Worm (Caenorhabditis elegans) whole organism, L4 larva: ENCODE data around the gene F31E9.3.

ENCODE experiments used
- F37D6.2 ChIP-seq: sonication (generic microtip); optimal IDR thresholded peaks from 2 replicates; lab custom pipeline; 2016; ENCODE audit warnings: mild to moderate bottlenecking, missing genetic modification characterization, missing compliant biosample characterization
- T26A8.4 ChIP-seq: fragments of 200-800 bp; sonication (Bioruptor generic); IDR thresholded peaks from 2 replicates; pipeline ENCODE4 v1.3.6; 2022; ENCODE audit warnings: missing genetic modification characterization, missing compliant biosample characterization
- aha-1 ChIP-seq: fragments of 150-350 bp; peaks from one replicate; lab custom pipeline; 2014; ENCODE audit warnings: missing biosample characterization, missing genetic modification characterization
- aly-2 ChIP-seq: sonication (generic microtip); optimal IDR thresholded peaks from 2 replicates; lab custom pipeline; 2018; ENCODE audit warnings: missing biosample characterization, missing genetic modification characterization
- attf-4 ChIP-seq: sonication (generic microtip); optimal IDR thresholded peaks from 3 replicates; lab custom pipeline; 2017; ENCODE audit warnings: missing biosample characterization, missing genetic modification characterization
- ceh-28 ChIP-seq: fragments of 150-350 bp; optimal IDR thresholded peaks from 2 replicates; lab custom pipeline; 2014; ENCODE audit warnings: missing biosample characterization, missing genetic modification reagents, missing genetic modification characterization
- ceh-44 ChIP-seq: fragments of 200-800 bp; sonication (Bioruptor generic); IDR thresholded peaks from 2 replicates; pipeline ENCODE4 v1.3.6; 2022; ENCODE audit warnings: missing genetic modification reagents, missing genetic modification characterization, missing compliant biosample characterization
- ceh-82 ChIP-seq: sonication (generic microtip); optimal IDR thresholded peaks from 2 replicates; lab custom pipeline; 2017; ENCODE audit warnings: missing biosample characterization, missing genetic modification characterization
- ctbp-1 ChIP-seq: fragments of 200-800 bp; sonication (Bioruptor generic); IDR thresholded peaks from 2 replicates; pipeline ENCODE4 v1.3.6; 2022; ENCODE audit warnings: missing genetic modification reagents, missing genetic modification characterization, missing compliant biosample characterization
- daf-8 ChIP-seq: fragments of 200-800 bp; sonication (Bioruptor generic); IDR thresholded peaks from 2 replicates; pipeline ENCODE4 v1.3.6; 2022; ENCODE audit warnings: missing genetic modification characterization, missing compliant biosample characterization
- dmd-9 ChIP-seq: fragments of 200-800 bp; sonication (Bioruptor generic); IDR thresholded peaks from 2 replicates; pipeline ENCODE4 v1.3.6; 2022; ENCODE audit warnings: missing genetic modification reagents, missing genetic modification characterization, missing compliant biosample characterization
- duxl-1 ChIP-seq: sonication (generic microtip); optimal IDR thresholded peaks from 2 replicates; lab custom pipeline; 2016; ENCODE audit warnings: mild to moderate bottlenecking, missing genetic modification characterization, moderate library complexity, missing compliant biosample characterization; ENCODE audit not compliant: poor library complexity
- fkh-10 ChIP-seq: fragments of 150-350 bp; optimal IDR thresholded peaks from 2 replicates; lab custom pipeline; 2014; ENCODE audit warnings: missing biosample characterization, missing genetic modification reagents, missing genetic modification characterization
- lin-13 ChIP-seq: fragments of 150-350 bp; optimal IDR thresholded peaks from 2 replicates; lab custom pipeline; 2014; ENCODE audit warnings: missing biosample characterization, missing genetic modification reagents, missing genetic modification characterization
- lin-29 ChIP-seq: fragments of 200-800 bp; sonication (Bioruptor generic); IDR thresholded peaks from 2 replicates; pipeline ENCODE4 v1.3.6; 2022; ENCODE audit warnings: missing genetic modification reagents, missing genetic modification characterization, missing compliant biosample characterization
- lsy-2 ChIP-seq, 2 experiments: fragments of 150-350 bp in 1 of 2; sonication (generic microtip) in 1 of 2; optimal IDR thresholded peaks; 2 replicates each; lab custom pipeline; 2014 to 2017; ENCODE audit warnings: missing biosample characterization in 2 of 2, missing genetic modification characterization in 2 of 2
- mdl-1 ChIP-seq, 2 experiments: fragments of 150-350 bp in 1 of 2; sonication (generic microtip) in 1 of 2; optimal IDR thresholded peaks; 2 replicates each; lab custom pipeline; 2014 to 2017; ENCODE audit warnings: missing biosample characterization in 2 of 2, missing genetic modification characterization in 2 of 2
- mdt-29 ChIP-seq: fragments of 200-800 bp; sonication (Bioruptor generic); IDR thresholded peaks from 2 replicates; pipeline ENCODE4 v1.3.6; 2022; ENCODE audit warnings: missing genetic modification reagents, missing genetic modification characterization, missing compliant biosample characterization
- mes-2 ChIP-seq: sonication (generic microtip); optimal IDR thresholded peaks from 2 replicates; lab custom pipeline; 2016; ENCODE audit warnings: missing genotype, mild to moderate bottlenecking, missing genetic modification characterization, missing compliant biosample characterization; ENCODE audit not compliant: poor library complexity, severe bottlenecking
- mxl-2 ChIP-seq: fragments of 200-800 bp; sonication (Bioruptor generic); conservative IDR thresholded peaks from 2 replicates; pipeline ENCODE4 v1.3.6; 2022; ENCODE audit warnings: missing genetic modification reagents, missing genetic modification characterization, missing compliant biosample characterization
- nhr-102 ChIP-seq: sonication (generic microtip); optimal IDR thresholded peaks from 2 replicates; lab custom pipeline; 2016; ENCODE audit warnings: mild to moderate bottlenecking, missing genetic modification characterization, moderate library complexity, missing compliant biosample characterization
- nhr-42 ChIP-seq: fragments of 200-800 bp; sonication (Bioruptor generic); IDR thresholded peaks from 2 replicates; pipeline ENCODE4 v1.3.6; 2022; ENCODE audit warnings: missing genetic modification characterization, missing compliant biosample characterization
- pqm-1 ChIP-seq: sonication (generic microtip); optimal IDR thresholded peaks from 2 replicates; lab custom pipeline; 2017; ENCODE audit warnings: missing biosample characterization, missing genetic modification characterization
- saeg-2 ChIP-seq: fragments of 200-800 bp; sonication (Bioruptor generic); IDR thresholded peaks from 2 replicates; pipeline ENCODE4 v1.3.6; 2022; ENCODE audit warnings: missing genetic modification reagents, missing genetic modification characterization, missing compliant biosample characterization
- sdz-12 ChIP-seq: fragments of 200-800 bp; sonication (Bioruptor generic); optimal IDR thresholded peaks from 2 replicates; lab custom pipeline; 2018; ENCODE audit warnings: mild to moderate bottlenecking, missing genetic modification characterization, missing compliant biosample characterization
- skn-1 ChIP-seq: fragments of 150-350 bp; optimal IDR thresholded peaks from 2 replicates; lab custom pipeline; 2014; ENCODE audit warnings: missing biosample characterization, missing genetic modification characterization
- spr-3 ChIP-seq: fragments of 200-800 bp; sonication (Bioruptor generic); optimal IDR thresholded peaks from 2 replicates; lab custom pipeline; 2018; ENCODE audit warnings: mild to moderate bottlenecking, missing genetic modification characterization, missing compliant biosample characterization
- tra-1 ChIP-seq: fragments of 200-800 bp; sonication (Bioruptor generic); IDR thresholded peaks from 2 replicates; pipeline ENCODE4 v1.3.6; 2022; ENCODE audit warnings: missing genetic modification reagents, missing genetic modification characterization, missing compliant biosample characterization
- unc-39 ChIP-seq: sonication (generic microtip); optimal IDR thresholded peaks from 2 replicates; lab custom pipeline; 2017; ENCODE audit warnings: missing biosample characterization, missing genetic modification characterization
- unc-62 ChIP-seq, 3 experiments: fragments of 150-350 bp in 1 of 3; sonication (generic microtip); optimal IDR thresholded peaks in 2 of 3; peaks in 1 of 3; 1 replicate in 1 of 3; 2 replicates in 2 of 3; lab custom pipeline; 2014 to 2017; ENCODE audit warnings: missing biosample characterization in 3 of 3, missing genetic modification characterization in 3 of 3, missing genetic modification reagents in 3 of 3, missing genotype in 1 of 3
- vab-7 ChIP-seq: fragments of 200-800 bp; sonication (Bioruptor generic); IDR thresholded peaks from 2 replicates; pipeline ENCODE4 v1.3.6; 2022; ENCODE audit warnings: missing genetic modification reagents, missing genetic modification characterization, missing compliant biosample characterization
- zfp-3 ChIP-seq: fragments of 200-800 bp; sonication (Bioruptor generic); conservative IDR thresholded peaks from 2 replicates; pipeline ENCODE4 v1.3.6; 2022; ENCODE audit warnings: missing genetic modification reagents, missing genetic modification characterization, missing compliant biosample characterization
- ztf-7 ChIP-seq: fragments of 150-350 bp; optimal IDR thresholded peaks from 2 replicates; lab custom pipeline; 2014; ENCODE audit warnings: missing biosample characterization, missing genetic modification characterization

Gene F31E9.3

ce11 chrV:17273249-17273648, 49.1 kb upstream of the F31E9.3 start, which contains the start of gene K10G4.10:
Gene K10G4.10 (plus strand): TSS chrV:17273549.
- TF ChIP-seq aly-2 (tag; lab: Kevin White, UChicago), result no peak
- no peak for TF ChIP-seq vab-7 (GFP tag; lab: Robert Waterston, UW)
- no peak for TF ChIP-seq saeg-2 (GFP tag; lab: Robert Waterston, UW)
- no peak for TF ChIP-seq skn-1
- TF ChIP-seq T26A8.4 (GFP tag; lab: Robert Waterston, UW), result no peak
- no peak for TF ChIP-seq fkh-10 (GFP tag; lab: Kevin White, UChicago)

DNA sequence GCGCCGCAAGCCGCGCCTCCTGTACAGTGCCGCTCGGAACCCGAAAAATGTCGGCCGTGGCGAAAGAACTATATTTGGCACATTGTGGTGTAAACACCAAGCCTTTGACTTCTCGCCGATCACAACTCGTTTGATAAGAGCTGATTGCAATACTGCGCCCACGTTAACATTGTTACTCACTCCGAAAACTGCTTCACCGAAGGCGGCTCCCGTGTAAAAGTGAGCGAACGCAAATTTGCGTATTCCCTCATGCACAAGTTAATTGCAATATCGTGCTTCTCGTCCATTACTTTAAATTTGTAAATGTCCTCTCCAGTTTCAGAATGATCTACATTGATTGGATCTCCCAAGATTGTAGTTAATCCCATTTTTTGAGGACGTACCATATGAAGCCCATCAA, 38.2 kb upstream of the F31E9.3 start:
- TF ChIP-seq nhr-42 (GFP tag; lab: Robert Waterston, UW) (no peak), aha-1 (tag; lab: Kevin White, UChicago) (peak; percentile 95), lsy-2 (tag; optimal IDR thresholded peaks at IDR 0.05; lab: Kevin White, UChicago) (no peak)
- TF ChIP-seq, all 104 proteins: peak for 1

ce11 chrV:17292740-17293139, 29.6 kb upstream of the F31E9.3 start:
- TF ChIP-seq ceh-44 (GFP tag; lab: Robert Waterston, UW), result 0 out of 2 replicates have a peak, but pooled peaks have one; percentile 17
- TF ChIP-seq aha-1 (tag; lab: Kevin White, UChicago), result peak; percentile 92
- TF ChIP-seq F37D6.2, result no peak
- TF ChIP-seq nhr-102 (tag; lab: Kevin White, UChicago), result no peak
- no peak for TF ChIP-seq pqm-1 (tag; lab: Kevin White, UChicago)

DNA sequence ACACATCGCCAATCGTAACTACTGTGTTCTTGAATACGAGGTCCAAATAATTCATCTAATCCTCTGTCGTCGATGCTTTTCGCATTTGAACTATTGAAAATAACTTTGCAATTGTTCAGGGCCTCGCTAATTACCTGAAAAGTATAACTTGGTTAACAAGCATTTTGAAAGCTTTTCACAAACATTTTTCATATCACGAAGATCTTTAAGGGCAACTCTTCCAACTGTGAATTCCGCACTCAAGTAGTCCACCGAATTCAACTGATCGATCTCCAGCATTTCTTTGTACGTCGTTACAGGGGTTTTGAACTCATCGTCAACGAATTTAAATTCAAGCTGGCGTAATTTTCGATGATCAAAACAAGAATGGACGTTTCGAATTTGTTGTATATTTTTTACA, 25.9 kb upstream of the F31E9.3 start:
- peak in 1 of 2 experiments; percentile 92 for TF ChIP-seq unc-62 (GFP tag; optimal IDR thresholded peaks at IDR 0.05 in 1 of 2; lab: Kevin White, UChicago)
- TF ChIP-seq unc-62 (tag; optimal IDR thresholded peaks at IDR 0.05; lab: Kevin White, UChicago), result no peak
- TF ChIP-seq vab-7 (GFP tag; lab: Robert Waterston, UW), result no peak

- TF ChIP-seq unc-62 (GFP tag; optimal IDR thresholded peaks at IDR 0.05 in 1 of 2; lab: Kevin White, UChicago) (peak in 1 of 2 experiments; percentile 92), unc-62 (tag; optimal IDR thresholded peaks at IDR 0.05; lab: Kevin White, UChicago) (no peak), sdz-12 (GFP tag; lab: Kevin White, UChicago) (no peak), ztf-7 (no peak), mdl-1 (tag; optimal IDR thresholded peaks at IDR 0.05; lab: Kevin White, UChicago) (no peak), ceh-82 (no peak), spr-3 (GFP tag; lab: Kevin White, UChicago) (no peak), mxl-2 (GFP tag; lab: Robert Waterston, UW) (no peak)
- TF ChIP-seq, all 104 proteins: peak for 1
Observed at ce11 chrV:17298657-17299056, 23.7 kb upstream of the F31E9.3 start.

ce11 chrV:17301375-17301774, 21.0 kb upstream of the F31E9.3 start, which contains the start of gene K10G4.5:
Gene K10G4.5 (minus strand): TSS chrV:17301475.
- TF ChIP-seq ctbp-1 (GFP tag; lab: Robert Waterston, UW), result no peak
- no peak for TF ChIP-seq unc-39 (tag; lab: Kevin White, UChicago)
- no peak for TF ChIP-seq saeg-2 (GFP tag; lab: Robert Waterston, UW)
- TF ChIP-seq attf-4 (tag; lab: Kevin White, UChicago), result no peak
- TF ChIP-seq aha-1 (tag; lab: Kevin White, UChicago), result no peak
- no peak for TF ChIP-seq mes-2 (tag; lab: Kevin White, UChicago)
- no peak for TF ChIP-seq daf-8
- no peak for TF ChIP-seq F37D6.2
- no peak for TF ChIP-seq mdt-29 (GFP tag; lab: Robert Waterston, UW)
- no peak for TF ChIP-seq lin-29
- TF ChIP-seq pqm-1 (tag; lab: Kevin White, UChicago), result no peak
- TF ChIP-seq zfp-3 (GFP tag; lab: Robert Waterston, UW), result no peak
- TF ChIP-seq lin-13 (GFP tag; lab: Kevin White, UChicago), result no peak
- TF ChIP-seq dmd-9 (GFP tag; lab: Robert Waterston, UW), result no peak
- TF ChIP-seq duxl-1 (tag; lab: Kevin White, UChicago), result no peak
- TF ChIP-seq tra-1 (GFP tag; lab: Robert Waterston, UW), result no peak
- TF ChIP-seq ceh-28, result no peak
